Fruit fly (Drosophila melanogaster) whole organism, embryonic: ENCODE measurements around the gene CG6607.
A peak's percentile ranks its signal among the peaks of the same experiment; 100 is the strongest.

Experiments
- Bgb ChIP-seq: fragments of 200-800 bp; sonication (Bioruptor generic); IDR thresholded peaks from 2 replicates; pipeline ENCODE4 v1.3.6; 2022; ENCODE audit warnings: missing biosample characterization, missing genetic modification characterization; ENCODE audit not compliant: partially characterized antibody
- CG10267 ChIP-seq: fragments of 200-800 bp; sonication (Bioruptor generic); optimal IDR thresholded peaks from 2 replicates; lab custom pipeline; 2018; ENCODE audit warnings: missing biosample characterization, mild to moderate bottlenecking, missing genetic modification characterization, moderate library complexity
- CG10462 ChIP-seq: fragments of 200-800 bp; sonication (Bioruptor generic); optimal IDR thresholded peaks from 2 replicates; lab custom pipeline; 2016; ENCODE audit warnings: missing biosample characterization, missing genetic modification characterization
- CG11093 ChIP-seq: fragments of 200-800 bp; sonication (Bioruptor generic); IDR thresholded peaks from 3 replicates; pipeline ENCODE4 v1.3.6; 2022; ENCODE audit warnings: missing biosample characterization, missing genetic modification characterization
- CG12236 ChIP-seq: fragments of 200-800 bp; sonication (Bioruptor generic); optimal IDR thresholded peaks from 2 replicates; lab custom pipeline; 2016; ENCODE audit warnings: missing biosample characterization, missing genetic modification characterization
- CG1233 ChIP-seq: fragments of 200-800 bp; sonication (Bioruptor generic); optimal IDR thresholded peaks from 4 replicates; lab custom pipeline; 2018; ENCODE audit warnings: missing biosample characterization, mild to moderate bottlenecking, missing genetic modification characterization
- CG13775 ChIP-seq: fragments of 200-800 bp; sonication (Bioruptor generic); optimal IDR thresholded peaks from 3 replicates; lab custom pipeline; 2017; ENCODE audit warnings: missing biosample characterization, mild to moderate bottlenecking, missing genetic modification characterization
- CG14050 ChIP-seq: fragments of 200-800 bp; sonication (Bioruptor generic); IDR thresholded peaks from 3 replicates; pipeline ENCODE4 v1.3.6; 2022; ENCODE audit warnings: missing biosample characterization, missing genetic modification characterization
- CG1529 ChIP-seq: fragments of 200-800 bp; sonication (Bioruptor generic); optimal IDR thresholded peaks from 3 replicates; lab custom pipeline; 2018; ENCODE audit warnings: missing biosample characterization, missing genetic modification characterization
- CG1603 ChIP-seq: fragments of 200-800 bp; sonication (Bioruptor generic); optimal IDR thresholded peaks from 2 replicates; lab custom pipeline; 2019; ENCODE audit warnings: missing biosample characterization, mild to moderate bottlenecking, missing genetic modification characterization, moderate library complexity
- CG16813 ChIP-seq: fragments of 200-800 bp; sonication (Bioruptor generic); IDR thresholded peaks from 3 replicates; pipeline ENCODE4 v1.3.6; 2022; ENCODE audit warnings: missing biosample characterization, missing genetic modification characterization; ENCODE audit not compliant: partially characterized antibody
- CG16815 ChIP-seq: fragments of 200-800 bp; sonication (Bioruptor generic); optimal IDR thresholded peaks from 3 replicates; lab custom pipeline; 2017; ENCODE audit warnings: missing biosample characterization, mild to moderate bottlenecking, missing genetic modification characterization
- CG17186 ChIP-seq: fragments of 200-800 bp; sonication (Bioruptor generic); optimal IDR thresholded peaks from 3 replicates; lab custom pipeline; 2017; ENCODE audit warnings: missing biosample characterization, missing genetic modification reagents, missing genetic modification characterization
- CG17385 ChIP-seq: fragments of 200-800 bp; sonication (Bioruptor generic); optimal IDR thresholded peaks from 3 replicates; lab custom pipeline; 2018; ENCODE audit warnings: missing biosample characterization, mild to moderate bottlenecking, missing genetic modification characterization
- CG2129 ChIP-seq: fragments of 200-800 bp; sonication (Bioruptor generic); IDR thresholded peaks from 2 replicates; pipeline ENCODE4 v1.3.6; 2022; ENCODE audit warnings: missing biosample characterization, missing genetic modification characterization; ENCODE audit not compliant: partially characterized antibody
- CG2712 ChIP-seq: fragments of 200-800 bp; optimal IDR thresholded peaks from 3 replicates; lab custom pipeline; 2019; ENCODE audit warnings: missing biosample characterization, mild to moderate bottlenecking, missing genetic modification characterization, moderate library complexity
- CG32532 ChIP-seq: fragments of 200-800 bp; sonication (Bioruptor generic); IDR thresholded peaks from 2 replicates; pipeline ENCODE4 v1.3.6; 2022; ENCODE audit warnings: missing biosample characterization, missing genetic modification characterization
- CG33213 ChIP-seq: fragments of 200-800 bp; sonication (Bioruptor generic); optimal IDR thresholded peaks from 3 replicates; lab custom pipeline; 2016; ENCODE audit warnings: missing biosample characterization, missing genetic modification characterization
- CG4328 ChIP-seq: fragments of 200-800 bp; sonication (Bioruptor generic); optimal IDR thresholded peaks from 3 replicates; lab custom pipeline; 2017; ENCODE audit warnings: missing biosample characterization, missing genetic modification reagents, missing genetic modification characterization
- CG7839 ChIP-seq: fragments of 200-800 bp; sonication (Bioruptor generic); optimal IDR thresholded peaks from 3 replicates; lab custom pipeline; 2018; ENCODE audit warnings: missing biosample characterization, mild to moderate bottlenecking, missing genetic modification characterization, moderate library complexity
- CG9797 ChIP-seq: fragments of 200-800 bp; sonication (Bioruptor generic); optimal IDR thresholded peaks from 3 replicates; lab custom pipeline; 2018; ENCODE audit warnings: missing biosample characterization, mild to moderate bottlenecking, missing genetic modification characterization
- Dref ChIP-seq: fragments of 200-800 bp; sonication (Bioruptor generic); IDR thresholded peaks from 2 replicates; pipeline ENCODE4 v1.3.6; 2022; ENCODE audit warnings: missing biosample characterization, missing genetic modification characterization
- ERR ChIP-seq: fragments of 200-800 bp; sonication (Bioruptor generic); optimal IDR thresholded peaks from 2 replicates; lab custom pipeline; 2016; ENCODE audit warnings: missing biosample characterization, missing genetic modification characterization
- Eip74EF ChIP-seq, 2 experiments: fragments of 200-800 bp in 1 of 2; fragments of >200 bp in 1 of 2; sonication (Bioruptor generic) in 1 of 2; optimal IDR thresholded peaks; 2 replicates each; lab custom pipeline; 2017 to 2019; ENCODE audit warnings: missing biosample characterization in 2 of 2, missing genetic modification characterization in 2 of 2, mild to moderate bottlenecking in 1 of 2, moderate library complexity in 1 of 2
- Elba2 ChIP-seq: fragments of 200-800 bp; sonication (Bioruptor generic); optimal IDR thresholded peaks from 3 replicates; lab custom pipeline; 2016; ENCODE audit warnings: missing biosample characterization, missing genetic modification characterization
- Jarid2 ChIP-seq: fragments of 200-800 bp; sonication (Bioruptor generic); optimal IDR thresholded peaks from 3 replicates; lab custom pipeline; 2017; ENCODE audit warnings: mild to moderate bottlenecking, missing biosample characterization, missing genetic modification reagents, missing genetic modification characterization
- NK7.1 ChIP-seq: fragments of 200-800 bp; sonication (Bioruptor generic); optimal IDR thresholded peaks from 3 replicates; lab custom pipeline; 2016; ENCODE audit warnings: missing biosample characterization, missing genetic modification characterization
- Sox100B ChIP-seq: fragments of 200-800 bp; sonication (Bioruptor generic); optimal IDR thresholded peaks from 3 replicates; lab custom pipeline; 2018; ENCODE audit warnings: missing biosample characterization, mild to moderate bottlenecking, missing genetic modification characterization
- Usf ChIP-seq: fragments of 200-800 bp; sonication (Bioruptor generic); optimal IDR thresholded peaks from 2 replicates; lab custom pipeline; 2017; ENCODE audit warnings: missing genotype, missing biosample characterization, missing genetic modification characterization
- Vsx1 ChIP-seq: fragments of 200-800 bp; sonication (Bioruptor generic); optimal IDR thresholded peaks from 2 replicates; lab custom pipeline; 2017; ENCODE audit warnings: missing biosample characterization, mild to moderate bottlenecking, missing genetic modification characterization, missing genetic modification reagents
- ab ChIP-seq: fragments of 200-800 bp; sonication (Bioruptor generic); optimal IDR thresholded peaks from 2 replicates; lab custom pipeline; 2016; ENCODE audit warnings: missing biosample characterization, missing genetic modification characterization
- chn ChIP-seq: fragments of 200-800 bp; sonication (Bioruptor generic); optimal IDR thresholded peaks from 2 replicates; lab custom pipeline; 2016; ENCODE audit warnings: missing biosample characterization, missing genetic modification characterization
- cwo ChIP-seq: fragments of 200-800 bp; sonication (Bioruptor generic); optimal IDR thresholded peaks from 3 replicates; lab custom pipeline; 2017; ENCODE audit warnings: missing biosample characterization, missing genetic modification characterization, mild to moderate bottlenecking, moderate library complexity, missing genetic modification reagents
- dati ChIP-seq: fragments of 200-800 bp; sonication (Bioruptor generic); IDR thresholded peaks from 2 replicates; pipeline ENCODE4 v1.3.6; 2022; ENCODE audit warnings: missing biosample characterization, missing genetic modification characterization
- eve ChIP-seq, 2 experiments: fragments of >200 bp; optimal IDR thresholded peaks; 2 replicates each; lab custom pipeline; 2017; ENCODE audit warnings: missing biosample characterization in 2 of 2, missing genetic modification characterization in 2 of 2
- gsb ChIP-seq: fragments of 200-800 bp; sonication (Bioruptor generic); IDR thresholded peaks from 2 replicates; pipeline ENCODE4 v1.3.6; 2022; ENCODE audit warnings: missing biosample characterization, missing genetic modification characterization
- her ChIP-seq: fragments of 200-800 bp; sonication (Bioruptor generic); optimal IDR thresholded peaks from 2 replicates; lab custom pipeline; 2016; ENCODE audit warnings: missing biosample characterization, missing genetic modification characterization
- jing ChIP-seq: fragments of 200-800 bp; sonication (Bioruptor generic); optimal IDR thresholded peaks from 2 replicates; lab custom pipeline; 2018; ENCODE audit warnings: missing biosample characterization, mild to moderate bottlenecking, missing genetic modification characterization
- lab ChIP-seq: fragments of 200-800 bp; sonication (Bioruptor generic); optimal IDR thresholded peaks from 3 replicates; lab custom pipeline; 2017; ENCODE audit warnings: missing biosample characterization, missing genetic modification characterization, mild to moderate bottlenecking, moderate library complexity, missing genetic modification reagents
- rib ChIP-seq: fragments of 200-800 bp; sonication (Bioruptor generic); IDR thresholded peaks from 2 replicates; pipeline ENCODE4 v1.3.6; 2022; ENCODE audit warnings: missing biosample characterization, missing genetic modification characterization
- row ChIP-seq: fragments of 200-800 bp; sonication (Bioruptor generic); IDR thresholded peaks from 3 replicates; pipeline ENCODE4 v1.3.6; 2022; ENCODE audit warnings: missing biosample characterization, missing genetic modification characterization
- salm ChIP-seq: fragments of 200-800 bp; sonication (Bioruptor generic); optimal IDR thresholded peaks from 2 replicates; lab custom pipeline; 2018; ENCODE audit warnings: missing biosample characterization, mild to moderate bottlenecking, missing genetic modification characterization
- sens-2 ChIP-seq: fragments of 200-800 bp; sonication (Bioruptor generic); IDR thresholded peaks from 2 replicates; pipeline ENCODE4 v1.3.6; 2022; ENCODE audit warnings: missing biosample characterization, missing genetic modification characterization
- seq ChIP-seq: fragments of 200-800 bp; sonication (Bioruptor generic); IDR thresholded peaks from 2 replicates; pipeline ENCODE4 v1.3.6; 2022; ENCODE audit warnings: missing biosample characterization, missing genetic modification characterization
- tio ChIP-seq: fragments of 200-800 bp; sonication (Bioruptor generic); optimal IDR thresholded peaks from 2 replicates; lab custom pipeline; 2017; ENCODE audit warnings: missing biosample characterization, missing genetic modification characterization, inconsistent platforms
- tna ChIP-seq: fragments of 200-800 bp; sonication (Bioruptor generic); IDR thresholded peaks from 2 replicates; pipeline ENCODE4 v1.3.6; 2022; ENCODE audit warnings: missing biosample characterization, missing genetic modification characterization; ENCODE audit not compliant: partially characterized antibody
- trh ChIP-seq: fragments of 200-800 bp; sonication (Bioruptor generic); optimal IDR thresholded peaks from 2 replicates; lab custom pipeline; 2016; ENCODE audit warnings: missing biosample characterization, missing genetic modification characterization
- unc-4 ChIP-seq: fragments of 200-800 bp; sonication (Bioruptor generic); IDR thresholded peaks from 2 replicates; pipeline ENCODE4 v1.3.6; 2022; ENCODE audit warnings: missing biosample characterization, missing genetic modification characterization; ENCODE audit not compliant: partially characterized antibody
- vnd ChIP-seq: fragments of 200-800 bp; sonication (Bioruptor generic); IDR thresholded peaks from 3 replicates; pipeline ENCODE4 v1.3.6; 2022; ENCODE audit warnings: missing biosample characterization, missing genetic modification characterization; ENCODE audit not compliant: partially characterized antibody
- vvl ChIP-seq: fragments of 200-800 bp; sonication (Bioruptor generic); IDR thresholded peaks from 2 replicates; pipeline ENCODE4 v1.3.6; 2022; ENCODE audit warnings: missing biosample characterization, missing genetic modification characterization
- wdn ChIP-seq: fragments of 200-800 bp; sonication (Bioruptor generic); IDR thresholded peaks from 2 replicates; pipeline ENCODE4 v1.3.6; 2022; ENCODE audit warnings: missing biosample characterization, missing genetic modification characterization

CG6607 gene

DNA sequence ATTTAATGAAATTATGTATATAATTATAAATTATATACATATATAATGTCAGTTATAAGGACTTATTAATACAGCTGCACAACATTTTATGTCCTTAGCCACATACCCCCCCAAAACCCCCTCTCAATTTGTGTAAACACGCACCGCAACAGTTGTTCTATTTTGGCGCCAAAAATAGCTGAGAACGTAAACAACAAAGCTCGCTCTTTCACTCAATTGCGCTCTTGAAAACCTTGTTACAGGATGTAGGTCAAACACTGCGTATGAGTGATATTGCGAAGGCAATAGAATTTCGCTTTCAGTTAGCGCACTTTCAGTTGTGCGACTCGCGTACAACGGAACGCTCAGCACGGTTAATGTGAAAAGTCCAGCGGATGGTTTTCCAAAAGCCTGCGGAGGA, 16.5 kb downstream of the CG6607 start, which contains the start of gene Esyt2 (continued):
- TF ChIP-seq unc-4 (GFP tag; lab: Robert Waterston, UW): no peak
- no peak for TF ChIP-seq ab (GFP tag; lab: Kevin White, UChicago)
- peak; percentile 32 for TF ChIP-seq CG2712 (tag; lab: Kevin White, UChicago)
- peak; percentile 19 for TF ChIP-seq CG7839 (tag; lab: Kevin White, UChicago)
- peak; percentile 20 for TF ChIP-seq CG13775
- TF ChIP-seq CG9797 (GFP tag; lab: Kevin White, UChicago): no peak
- TF ChIP-seq CG17385 (GFP tag; lab: Kevin White, UChicago): no peak
- peak; percentile 62 for TF ChIP-seq vvl (GFP tag; lab: Robert Waterston, UW)
- TF ChIP-seq CG10462: no peak
- TF ChIP-seq row (GFP tag; lab: Robert Waterston, UW): no peak; the same call in 2 of the 3 replicates
- no peak for TF ChIP-seq sens-2
- TF ChIP-seq CG10267 (tag; lab: Kevin White, UChicago): no peak
- TF ChIP-seq vnd (GFP tag; lab: Robert Waterston, UW): no peak
- no peak for TF ChIP-seq her (GFP tag; lab: Kevin White, UChicago)
- no peak for TF ChIP-seq NK7.1 (GFP tag; lab: Kevin White, UChicago)
- TF ChIP-seq Jarid2 (GFP tag; lab: Kevin White, UChicago): peak; percentile 5
- TF ChIP-seq CG32532: peak; percentile 74
- TF ChIP-seq cwo: no peak
- no peak for TF ChIP-seq CG2129
- TF ChIP-seq Eip74EF (GFP tag; optimal IDR thresholded peaks at IDR 0.05; lab: Kevin White, UChicago): no peak
- no peak for TF ChIP-seq Dref (GFP tag; lab: Robert Waterston, UW)
- peak; percentile 37; the same call in 1 of the 2 replicates for TF ChIP-seq wdn (GFP tag; lab: Robert Waterston, UW)
- no peak for TF ChIP-seq CG11093 (GFP tag; lab: Robert Waterston, UW)
- no peak for TF ChIP-seq trh
- no peak for TF ChIP-seq CG1233
- TF ChIP-seq CG16815 (GFP tag; lab: Kevin White, UChicago): peak; percentile 43
- no peak for TF ChIP-seq CG12236 (GFP tag; lab: Kevin White, UChicago)
- no peak for TF ChIP-seq Elba2 (GFP tag; lab: Kevin White, UChicago)
- no peak for TF ChIP-seq ERR (GFP tag; lab: Kevin White, UChicago)
- TF ChIP-seq seq: no peak
- TF ChIP-seq CG1529: no peak
- peak; percentile 74 for TF ChIP-seq lab
- TF ChIP-seq CG1603 (tag; lab: Kevin White, UChicago): no peak
- TF ChIP-seq salm (tag; lab: Kevin White, UChicago): no peak
- TF ChIP-seq tna (GFP tag; lab: Robert Waterston, UW): no peak
- no peak for TF ChIP-seq CG16813
- no peak for TF ChIP-seq CG17186 (GFP tag; lab: Kevin White, UChicago)
- TF ChIP-seq Vsx1: no peak
- no peak for TF ChIP-seq CG33213 (GFP tag; lab: Kevin White, UChicago)
- no peak for TF ChIP-seq dati
- TF ChIP-seq Bgb: peak; percentile 61
- no peak for TF ChIP-seq gsb (GFP tag; lab: Robert Waterston, UW)
- no peak for TF ChIP-seq eve (GFP tag; optimal IDR thresholded peaks at IDR 0.05; lab: Kevin White, UChicago)
- no peak for TF ChIP-seq jing (GFP tag; lab: Kevin White, UChicago)
- peak; percentile 19 for TF ChIP-seq Sox100B
- no peak for TF ChIP-seq chn
- no peak for TF ChIP-seq rib (GFP tag; lab: Robert Waterston, UW)
- peak; percentile 20 for TF ChIP-seq tio
- no peak for TF ChIP-seq CG4328 (GFP tag; lab: Kevin White, UChicago)
- TF ChIP-seq CG14050: no peak; the same call in 2 of the 3 replicates
- TF ChIP-seq Usf (GFP tag; lab: Kevin White, UChicago): peak; percentile 11
